Worm (Caenorhabditis elegans): ENCODE results near the gene Y69A2AR.1.
A peak's percentile ranks its signal among the peaks of the same experiment; 100 is the strongest.

Y69A2AR.1 gene

ce11 chrIV:2639666-2640273, 27.1 kb upstream of the Y69A2AR.1 start (continued):
- TF ChIP-seq nhr-47 (tag; optimal IDR thresholded peaks at IDR 0.05), result peak; percentile 61
- no peak for TF ChIP-seq jun-1 (tag; optimal IDR thresholded peaks at IDR 0.05)
- no peak for TF ChIP-seq nhr-237 (tag; optimal IDR thresholded peaks at IDR 0.05)
- no peak for TF ChIP-seq lir-3 (tag; optimal IDR thresholded peaks at IDR 0.05; ENCODE audit: poor library complexity)
- TF ChIP-seq unc-130 (tag; optimal IDR thresholded peaks at IDR 0.05), result no peak
- TF ChIP-seq alr-1 (tag; optimal IDR thresholded peaks at IDR 0.05; ENCODE audit: borderline replicate concordance), result no peak
- TF ChIP-seq hpl-2 (GFP tag; optimal IDR thresholded peaks at IDR 0.05), result no peak
- no peak for TF ChIP-seq egl-13 (tag; optimal IDR thresholded peaks at IDR 0.05)
- TF ChIP-seq blmp-1 (tag; optimal IDR thresholded peaks at IDR 0.05), result no peak
- no peak for TF ChIP-seq elt-3 (tag; optimal IDR thresholded peaks at IDR 0.05)
- no peak for TF ChIP-seq C04F5.9 (tag; optimal IDR thresholded peaks at IDR 0.05)
- no peak for TF ChIP-seq zag-1 (tag; optimal IDR thresholded peaks at IDR 0.05)
- no peak for TF ChIP-seq unc-86 (tag; optimal IDR thresholded peaks at IDR 0.05)
- no peak for TF ChIP-seq ama-1 (optimal IDR thresholded peaks at IDR 0.05)
- no peak for TF ChIP-seq ztf-4 (tag; optimal IDR thresholded peaks at IDR 0.05)
- TF ChIP-seq elt-2 (tag; optimal IDR thresholded peaks at IDR 0.05), result no peak
- TF ChIP-seq sup-37 (GFP tag; optimal IDR thresholded peaks at IDR 0.05), result no peak
- no peak for TF ChIP-seq unc-30 (tag; optimal IDR thresholded peaks at IDR 0.05)
- peak; percentile 40 for TF ChIP-seq rnt-1 (tag; optimal IDR thresholded peaks at IDR 0.05)
- TF ChIP-seq vab-15 (tag; optimal IDR thresholded peaks at IDR 0.05), result no peak
- TF ChIP-seq hlh-17 (GFP tag; optimal IDR thresholded peaks at IDR 0.05; ENCODE audit: borderline replicate concordance), result no peak
- no peak for TF ChIP-seq hlh-4 (tag; optimal IDR thresholded peaks at IDR 0.05)
- no peak for TF ChIP-seq pqm-1 (tag; optimal IDR thresholded peaks at IDR 0.05)
- no peak for TF ChIP-seq fkh-10 (GFP tag; optimal IDR thresholded peaks at IDR 0.05)
- no peak for TF ChIP-seq fkh-8 (tag; optimal IDR thresholded peaks at IDR 0.05)
- TF ChIP-seq nhr-85 (tag), result no peak
- no peak for TF ChIP-seq lin-15B (tag; optimal IDR thresholded peaks at IDR 0.05)
- no peak for TF ChIP-seq lin-13 (GFP tag; optimal IDR thresholded peaks at IDR 0.05)
- TF ChIP-seq ceh-88 (GFP tag; IDR thresholded peaks at IDR 0.05), result no peak
- TF ChIP-seq xbp-1 (tag; optimal IDR thresholded peaks at IDR 0.05), result peak; percentile 21
- peak; percentile 59 for TF ChIP-seq dsc-1 (tag; optimal IDR thresholded peaks at IDR 0.05)
- no peak for TF ChIP-seq ets-5 (GFP tag; IDR thresholded peaks at IDR 0.05)
- TF ChIP-seq ceh-90 (tag; optimal IDR thresholded peaks at IDR 0.05), result no peak
- no peak for TF ChIP-seq ceh-63 (GFP tag; optimal IDR thresholded peaks at IDR 0.05)
- peak; percentile 36 for TF ChIP-seq nhr-90 (tag; optimal IDR thresholded peaks at IDR 0.05; ENCODE audit: poor library complexity)
- no peak for TF ChIP-seq efl-3 (GFP tag; optimal IDR thresholded peaks at IDR 0.05)
- TF ChIP-seq lsy-2 (tag; optimal IDR thresholded peaks at IDR 0.05), result peak; percentile 12 to 41
- no peak for TF ChIP-seq aly-2 (tag; optimal IDR thresholded peaks at IDR 0.05)
- TF ChIP-seq dpl-1 (GFP tag; optimal IDR thresholded peaks at IDR 0.05), result peak; percentile 16 to 32 (median 31)
- TF ChIP-seq C34B4.2 (tag; optimal IDR thresholded peaks at IDR 0.05), result no peak
- no peak for TF ChIP-seq ceh-8 (GFP tag; optimal IDR thresholded peaks at IDR 0.05)
- TF ChIP-seq tlp-1 (tag; optimal IDR thresholded peaks at IDR 0.05), result no peak
- no peak for TF ChIP-seq pax-3 (tag; optimal IDR thresholded peaks at IDR 0.05)
- TF ChIP-seq sox-4 (tag; optimal IDR thresholded peaks at IDR 0.05), result no peak
- TF ChIP-seq lin-35 (GFP tag; optimal IDR thresholded peaks at IDR 0.05), result peak in 1 of 2 experiments; percentile 56
- TF ChIP-seq mab-9 (GFP tag; IDR thresholded peaks at IDR 0.05), result no peak
- TF ChIP-seq nhr-28 (tag; optimal IDR thresholded peaks at IDR 0.05), result no peak
- no peak for TF ChIP-seq lin-39 (tag; optimal IDR thresholded peaks at IDR 0.05)
- TF ChIP-seq mef-2 (tag; optimal IDR thresholded peaks at IDR 0.05), result no peak
- TF ChIP-seq nhr-77 (tag; optimal IDR thresholded peaks at IDR 0.05), result no peak
- no peak for TF ChIP-seq fos-1 (tag; optimal IDR thresholded peaks at IDR 0.05)
- TF ChIP-seq ztf-11 (tag; optimal IDR thresholded peaks at IDR 0.05), result no peak
- peak; percentile 19 for TF ChIP-seq nhr-20 (tag; optimal IDR thresholded peaks at IDR 0.05)

All from whole organism, L1 larva.